Worm (Caenorhabditis elegans): Measurements from ENCODE around the gene F46E10.18.

F46E10.18 gene

ce11 chrV:6551707-6552390 is 31.0 kb downstream of the F46E10.18 start, which contains the start of gene twk-10:
Gene twk-10, plus strand, starts transcription at chrV:6552340.
- TF ChIP-seq T22C8.4 (GFP tag; IDR thresholded peaks at IDR 0.05) (no peak; the same call in 1 of the 2 replicates), ref-1 (GFP tag; conservative IDR thresholded peaks at IDR 0.05) (peak; percentile 51; the same call in 1 of the 2 replicates), tab-1 (GFP tag; IDR thresholded peaks at IDR 0.05) (0 out of 2 replicates have a peak, but pooled peaks have one; percentile 57), cog-1 (tag; optimal IDR thresholded peaks at IDR 0.05) (no peak), flt-1 (GFP tag; IDR thresholded peaks at IDR 0.05) (peak; percentile 60; the same call in 1 of the 2 replicates), med-1 (GFP tag; optimal IDR thresholded peaks at IDR 0.05; ENCODE audit: insufficient read depth) (no peak)

- TF ChIP-seq tab-1 (GFP tag; IDR thresholded peaks at IDR 0.05) (no peak), ztf-29 (GFP tag; IDR thresholded peaks at IDR 0.05) (no peak), flt-1 (GFP tag; IDR thresholded peaks at IDR 0.05) (no peak), T22C8.4 (GFP tag; IDR thresholded peaks at IDR 0.05) (no peak), ref-1 (GFP tag; conservative IDR thresholded peaks at IDR 0.05) (no peak), med-1 (GFP tag; optimal IDR thresholded peaks at IDR 0.05; ENCODE audit: insufficient read depth) (no peak), cog-1 (tag; optimal IDR thresholded peaks at IDR 0.05) (no peak), klf-2 (GFP tag; conservative IDR thresholded peaks at IDR 0.05) (no peak), ztf-23 (GFP tag; IDR thresholded peaks at IDR 0.05) (no peak)
Measured at ce11 chrV:6554308-6554707, 33.5 kb downstream of the F46E10.18 start, which contains the start of gene K04A8.19. Gene K04A8.19, minus strand, starts transcription at chrV:6554408.

- TF ChIP-seq ref-1 (GFP tag; conservative IDR thresholded peaks at IDR 0.05), result no peak
- TF ChIP-seq T22C8.4 (GFP tag; IDR thresholded peaks at IDR 0.05), result no peak
- TF ChIP-seq cog-1 (tag; optimal IDR thresholded peaks at IDR 0.05), result no peak
- TF ChIP-seq klf-2 (GFP tag; conservative IDR thresholded peaks at IDR 0.05), result no peak
- no peak for TF ChIP-seq ztf-23 (GFP tag; IDR thresholded peaks at IDR 0.05)
- no peak for TF ChIP-seq flt-1 (GFP tag; IDR thresholded peaks at IDR 0.05)
- TF ChIP-seq tab-1 (GFP tag; IDR thresholded peaks at IDR 0.05), result no peak
- TF ChIP-seq med-1 (GFP tag; optimal IDR thresholded peaks at IDR 0.05; ENCODE audit: insufficient read depth), result no peak
- TF ChIP-seq ztf-29 (GFP tag; IDR thresholded peaks at IDR 0.05), result no peak
Measured at ce11 chrV:6557035-6557434, 36.2 kb downstream of the F46E10.18 start, which contains the start of gene spp-27. Gene spp-27, minus strand, starts transcription at chrV:6557135.

ce11 chrV:6558103-6558502 is 37.3 kb downstream of the F46E10.18 start, which contains the start of gene spp-20:
Gene spp-20, minus strand, starts transcription at chrV:6558203.
- no peak for TF ChIP-seq ztf-29 (GFP tag; IDR thresholded peaks at IDR 0.05)
- no peak for TF ChIP-seq flt-1 (GFP tag; IDR thresholded peaks at IDR 0.05)
- no peak for TF ChIP-seq tab-1 (GFP tag; IDR thresholded peaks at IDR 0.05)
- TF ChIP-seq klf-2 (GFP tag; conservative IDR thresholded peaks at IDR 0.05), result no peak
- TF ChIP-seq T22C8.4 (GFP tag; IDR thresholded peaks at IDR 0.05), result no peak
- no peak for TF ChIP-seq ztf-23 (GFP tag; IDR thresholded peaks at IDR 0.05)
- no peak for TF ChIP-seq med-1 (GFP tag; optimal IDR thresholded peaks at IDR 0.05; ENCODE audit: insufficient read depth)
- no peak for TF ChIP-seq ref-1 (GFP tag; conservative IDR thresholded peaks at IDR 0.05)
- no peak for TF ChIP-seq cog-1 (tag; optimal IDR thresholded peaks at IDR 0.05)

- no peak for TF ChIP-seq ref-1 (GFP tag; conservative IDR thresholded peaks at IDR 0.05)
- TF ChIP-seq ztf-23 (GFP tag; IDR thresholded peaks at IDR 0.05), result no peak
- no peak for TF ChIP-seq flt-1 (GFP tag; IDR thresholded peaks at IDR 0.05)
- no peak for TF ChIP-seq tab-1 (GFP tag; IDR thresholded peaks at IDR 0.05)
- TF ChIP-seq ztf-29 (GFP tag; IDR thresholded peaks at IDR 0.05), result no peak
- TF ChIP-seq T22C8.4 (GFP tag; IDR thresholded peaks at IDR 0.05), result no peak
- TF ChIP-seq klf-2 (GFP tag; conservative IDR thresholded peaks at IDR 0.05), result no peak
- no peak for TF ChIP-seq med-1 (GFP tag; optimal IDR thresholded peaks at IDR 0.05; ENCODE audit: insufficient read depth)
- TF ChIP-seq cog-1 (tag; optimal IDR thresholded peaks at IDR 0.05), result no peak
Measured at ce11 chrV:6559105-6559504, 38.3 kb downstream of the F46E10.18 start, which contains the start of gene spp-26. Gene spp-26, minus strand, starts transcription at chrV:6559205.

ce11 chrV:6559585-6559984 is 38.8 kb downstream of the F46E10.18 start:
- TF ChIP-seq ztf-29 (GFP tag; IDR thresholded peaks at IDR 0.05) (0 out of 2 replicates have a peak, but pooled peaks have one; percentile 12), klf-2 (GFP tag; conservative IDR thresholded peaks at IDR 0.05) (no peak)

ce11 chrV:6561592-6561991 is 40.8 kb downstream of the F46E10.18 start, which contains the start of gene spp-19:
Gene spp-19, minus strand, starts transcription at chrV:6561692.
- no peak for TF ChIP-seq ref-1 (GFP tag; conservative IDR thresholded peaks at IDR 0.05)
- no peak for TF ChIP-seq med-1 (GFP tag; optimal IDR thresholded peaks at IDR 0.05; ENCODE audit: insufficient read depth)
- TF ChIP-seq flt-1 (GFP tag; IDR thresholded peaks at IDR 0.05), result no peak
- no peak for TF ChIP-seq klf-2 (GFP tag; conservative IDR thresholded peaks at IDR 0.05)
- no peak for TF ChIP-seq ztf-23 (GFP tag; IDR thresholded peaks at IDR 0.05)

ce11 chrV:6565851-6566386 is 45.1 kb downstream of the F46E10.18 start, which contains the start of gene K04A8.1:
Gene K04A8.1, plus strand, starts transcription at chrV:6566336.
- TF ChIP-seq cog-1 (tag; optimal IDR thresholded peaks at IDR 0.05) (no peak), flt-1 (GFP tag; IDR thresholded peaks at IDR 0.05) (no peak)

Measured in whole organism, midembryonic.